Worm (Caenorhabditis elegans) whole organism, L4/young adult: ENCODE results near the gene tax-6.

Experiments
- dao-5 ChIP-seq: sonication (generic microtip); optimal IDR thresholded peaks from 2 replicates; lab custom pipeline; 2016; ENCODE audit warnings: missing genotype, missing genetic modification characterization, moderate library complexity, missing compliant biosample characterization
- him-1 ChIP-seq: sonication (generic microtip); optimal IDR thresholded peaks from 2 replicates; lab custom pipeline; 2016; ENCODE audit warnings: missing genotype, missing genetic modification reagents, missing genetic modification characterization, missing compliant biosample characterization

DNA sequence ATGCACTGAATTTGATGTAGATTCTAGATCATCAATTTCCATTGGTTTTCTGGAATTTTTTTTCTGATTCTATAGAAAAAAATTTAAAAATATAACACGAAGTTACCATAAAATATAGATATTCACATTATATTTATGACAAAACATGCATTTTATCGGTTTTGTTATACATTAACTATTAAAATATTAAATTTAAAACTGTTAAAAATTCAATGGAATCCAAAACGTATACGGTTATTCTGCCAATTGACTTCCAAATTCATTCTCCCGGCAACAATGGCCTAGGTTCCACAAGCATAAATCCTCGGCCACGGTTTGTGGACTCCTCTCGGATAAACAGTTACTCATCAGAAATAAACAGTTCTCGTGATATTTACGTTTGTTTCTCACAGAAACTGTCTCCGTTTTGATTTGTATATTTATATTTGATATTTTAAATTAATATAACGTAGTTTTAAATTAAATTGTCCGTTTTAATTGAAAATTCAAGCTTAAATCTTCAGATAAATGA lies 17.7 kb downstream of the tax-6 start, which contains the start of the genes F01D4.5 and ced-5:
- TF ChIP-seq him-1 (peak; percentile 47), dao-5 (tag; lab: Kevin White, UChicago) (no peak)
